Fruit fly (Drosophila melanogaster) whole organism: Measurements from ENCODE around the gene CG16743.

ENCODE experiments used
- CG8478 ChIP-seq: fragments of >200 bp; optimal IDR thresholded peaks from 2 replicates; lab custom pipeline; 2018; ENCODE audit warnings: inconsistent platforms
- Dll ChIP-seq: fragments of >200 bp; optimal IDR thresholded peaks from 2 replicates; lab custom pipeline; 2017
- pan ChIP-seq: fragments of >200 bp; optimal IDR thresholded peaks from 2 replicates; lab custom pipeline; 2017
- psq ChIP-seq: fragments of >200 bp; optimal IDR thresholded peaks from 2 replicates; lab custom pipeline; 2017
- usp ChIP-seq: fragments of >200 bp; optimal IDR thresholded peaks from 2 replicates; lab custom pipeline; 2017; ENCODE audit warnings: missing biosample characterization, missing genetic modification characterization, mixed read lengths

DNA sequence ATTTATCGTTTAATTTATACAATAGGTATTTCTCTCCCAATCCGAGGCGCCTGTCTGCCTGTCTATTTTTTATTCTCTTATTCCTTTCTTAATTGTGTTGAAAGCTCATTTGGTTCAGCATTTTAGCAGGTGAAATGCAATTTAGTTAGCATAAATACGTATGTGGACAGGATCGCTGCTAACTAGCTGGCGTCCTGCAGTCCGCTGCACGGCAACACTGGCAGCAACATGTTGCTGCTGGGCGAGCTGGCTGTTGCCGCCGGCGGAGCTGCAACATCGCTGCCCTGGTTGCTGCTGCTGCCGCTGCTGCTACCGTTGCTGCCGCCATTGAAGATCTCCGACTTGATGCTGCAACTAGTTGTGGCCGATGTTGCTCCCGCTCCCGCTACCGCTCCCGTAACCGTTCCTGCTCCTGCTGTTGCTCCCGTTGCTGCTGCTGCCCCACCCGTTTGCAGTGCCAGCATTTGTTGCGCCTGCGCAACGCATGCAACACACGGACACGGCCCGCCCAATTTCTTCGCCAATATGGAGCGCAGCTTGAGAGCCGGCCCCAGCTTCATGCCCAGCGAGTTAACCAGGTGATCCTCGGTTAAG, 42.0 kb downstream of the CG16743 start:
- TF ChIP-seq psq (lab: Kevin White, UChicago) (no peak), usp (GFP tag; lab: Kevin White, UChicago) (no peak), CG8478 (lab: Kevin White, UChicago) (no peak), Dll (no peak), pan (lab: Kevin White, UChicago) (no peak)
